Fruit fly (Drosophila melanogaster) whole organism, embryonic: ENCODE results near the gene CG9117.
A peak's percentile ranks its signal among the peaks of the same experiment; 100 is the strongest.

Experiments used
- Abd-B ChIP-seq: fragments of 200-800 bp; sonication (Bioruptor generic); optimal IDR thresholded peaks from 2 replicates; lab custom pipeline; 2018; ENCODE audit warnings: missing biosample characterization, mild to moderate bottlenecking, missing genetic modification characterization, moderate library complexity
- Adf1 ChIP-seq: fragments of 200-800 bp; sonication (Bioruptor generic); IDR thresholded peaks from 2 replicates; pipeline ENCODE4 v1.3.6; 2022; ENCODE audit warnings: missing biosample characterization, missing genetic modification characterization
- Asciz ChIP-seq: fragments of 200-800 bp; sonication (Bioruptor generic); optimal IDR thresholded peaks from 2 replicates; lab custom pipeline; 2017; ENCODE audit warnings: missing biosample characterization, mild to moderate bottlenecking, missing genetic modification characterization, missing genetic modification reagents
- CG10147 ChIP-seq: fragments of 200-800 bp; sonication (Bioruptor generic); optimal IDR thresholded peaks from 2 replicates; lab custom pipeline; 2019; ENCODE audit warnings: missing biosample characterization, mild to moderate bottlenecking, missing genetic modification characterization, moderate library complexity
- CG10209 ChIP-seq: fragments of 200-800 bp; sonication (Bioruptor generic); optimal IDR thresholded peaks from 3 replicates; lab custom pipeline; 2017; ENCODE audit warnings: missing biosample characterization, mild to moderate bottlenecking, missing genetic modification characterization, missing genetic modification reagents
- CG10431 ChIP-seq: fragments of 200-800 bp; sonication (Bioruptor generic); optimal IDR thresholded peaks from 3 replicates; lab custom pipeline; 2018; ENCODE audit warnings: missing biosample characterization, mild to moderate bottlenecking, missing genetic modification characterization
- CG10543 ChIP-seq: fragments of 200-800 bp; sonication (Bioruptor generic); optimal IDR thresholded peaks from 3 replicates; lab custom pipeline; 2017; ENCODE audit warnings: missing biosample characterization, mild to moderate bottlenecking, missing genetic modification characterization, moderate library complexity
- CG12104 ChIP-seq: fragments of 200-800 bp; sonication (Bioruptor generic); optimal IDR thresholded peaks from 3 replicates; lab custom pipeline; 2016; ENCODE audit warnings: missing biosample characterization, missing genetic modification characterization
- CG12155 ChIP-seq: fragments of 200-800 bp; sonication (Bioruptor generic); optimal IDR thresholded peaks from 3 replicates; lab custom pipeline; 2016; ENCODE audit warnings: missing biosample characterization, missing genetic modification characterization
- CG13424 ChIP-seq: fragments of 200-800 bp; sonication (Bioruptor generic); optimal IDR thresholded peaks from 2 replicates; lab custom pipeline; 2019; ENCODE audit warnings: missing biosample characterization, mild to moderate bottlenecking, missing genetic modification characterization, moderate library complexity
- CG13775 ChIP-seq: fragments of 200-800 bp; sonication (Bioruptor generic); optimal IDR thresholded peaks from 3 replicates; lab custom pipeline; 2017; ENCODE audit warnings: missing biosample characterization, mild to moderate bottlenecking, missing genetic modification characterization
- CG30020 ChIP-seq: fragments of 200-800 bp; optimal IDR thresholded peaks from 2 replicates; lab custom pipeline; 2019; ENCODE audit warnings: missing biosample characterization, mild to moderate bottlenecking, missing genetic modification characterization, moderate library complexity
- CG30431 ChIP-seq: fragments of 200-800 bp; sonication (Bioruptor generic); optimal IDR thresholded peaks from 2 replicates; lab custom pipeline; 2017; ENCODE audit warnings: missing biosample characterization, missing genetic modification characterization
- CG34224 ChIP-seq: fragments of 200-800 bp; sonication (Bioruptor generic); IDR thresholded peaks from 3 replicates; pipeline ENCODE4 v1.3.6; 2022; ENCODE audit warnings: missing biosample characterization, missing genetic modification characterization; ENCODE audit not compliant: partially characterized antibody
- CG6689 ChIP-seq: fragments of 200-800 bp; sonication (Bioruptor generic); IDR thresholded peaks from 2 replicates; pipeline ENCODE4 v1.3.6; 2022; ENCODE audit warnings: missing biosample characterization, missing genetic modification characterization
- CG7987 ChIP-seq: fragments of 200-800 bp; sonication (Bioruptor generic); optimal IDR thresholded peaks from 2 replicates; lab custom pipeline; 2018; ENCODE audit warnings: missing biosample characterization, mild to moderate bottlenecking, missing genetic modification characterization, moderate library complexity
- CG9817 ChIP-seq: fragments of 200-800 bp; sonication (Bioruptor generic); optimal IDR thresholded peaks from 2 replicates; lab custom pipeline; 2018; ENCODE audit warnings: missing biosample characterization, mild to moderate bottlenecking, missing genetic modification characterization, moderate library complexity
- CoRest ChIP-seq: fragments of 200-800 bp; sonication (Bioruptor generic); optimal IDR thresholded peaks from 3 replicates; lab custom pipeline; 2018; ENCODE audit warnings: missing biosample characterization, mild to moderate bottlenecking, missing genetic modification characterization, moderate library complexity
- D ChIP-seq, 2 experiments: fragments of 200-800 bp in 1 of 2; fragments of >200 bp in 1 of 2; sonication (Bioruptor generic) in 1 of 2; optimal IDR thresholded peaks; 2 replicates in 1 of 2; 3 replicates in 1 of 2; lab custom pipeline; 2017; ENCODE audit warnings: mild to moderate bottlenecking in 1 of 2, missing biosample characterization in 1 of 2, missing genetic modification characterization in 1 of 2, missing genetic modification reagents in 1 of 2
- D19A ChIP-seq: fragments of 200-800 bp; optimal IDR thresholded peaks from 3 replicates; lab custom pipeline; 2019; ENCODE audit warnings: missing biosample characterization, mild to moderate bottlenecking, missing genetic modification characterization, moderate library complexity
- Dip3 ChIP-seq: fragments of 200-800 bp; sonication (Bioruptor generic); optimal IDR thresholded peaks from 3 replicates; lab custom pipeline; 2016; ENCODE audit warnings: missing biosample characterization, missing genetic modification characterization
- Drgx ChIP-seq: fragments of 200-800 bp; sonication (Bioruptor generic); IDR thresholded peaks from 2 replicates; pipeline ENCODE4 v1.3.6; 2022; ENCODE audit warnings: missing biosample characterization, missing genetic modification characterization
- Elba2 ChIP-seq: fragments of 200-800 bp; sonication (Bioruptor generic); optimal IDR thresholded peaks from 3 replicates; lab custom pipeline; 2016; ENCODE audit warnings: missing biosample characterization, missing genetic modification characterization
- Ets65A ChIP-seq: fragments of 200-800 bp; sonication (Bioruptor generic); peaks from one replicate; lab custom pipeline; 2016; ENCODE audit warnings: missing biosample characterization, missing genetic modification characterization
- HLH54F ChIP-seq: fragments of 200-800 bp; sonication (Bioruptor generic); optimal IDR thresholded peaks from 3 replicates; lab custom pipeline; 2016; ENCODE audit warnings: missing biosample characterization, missing genetic modification characterization
- Hmr ChIP-seq: fragments of 200-800 bp; sonication (Bioruptor generic); optimal IDR thresholded peaks from 3 replicates; lab custom pipeline; 2017; ENCODE audit warnings: mild to moderate bottlenecking, missing biosample characterization, missing genetic modification reagents, missing genetic modification characterization
- MESR4 ChIP-seq: fragments of 200-800 bp; sonication (Bioruptor generic); optimal IDR thresholded peaks from 2 replicates; lab custom pipeline; 2018; ENCODE audit warnings: missing biosample characterization, mild to moderate bottlenecking, missing genetic modification characterization, moderate library complexity
- abd-A ChIP-seq: fragments of 200-800 bp; sonication (Bioruptor generic); optimal IDR thresholded peaks from 3 replicates; lab custom pipeline; 2019; ENCODE audit warnings: missing biosample characterization, mild to moderate bottlenecking, missing genetic modification characterization, moderate library complexity
- ac ChIP-seq: fragments of 200-800 bp; sonication (Bioruptor generic); optimal IDR thresholded peaks from 3 replicates; lab custom pipeline; 2017; ENCODE audit warnings: missing biosample characterization, mild to moderate bottlenecking, missing genetic modification characterization
- bsh ChIP-seq, 2 experiments: fragments of 200-800 bp; sonication (Bioruptor generic); optimal IDR thresholded peaks; 2 replicates each; lab custom pipeline; 2017 to 2018; ENCODE audit warnings: mild to moderate bottlenecking in 2 of 2, missing biosample characterization in 2 of 2, missing genetic modification characterization in 2 of 2, moderate library complexity in 1 of 2
- chm ChIP-seq: fragments of 200-800 bp; sonication (Bioruptor generic); IDR thresholded peaks from 2 replicates; pipeline ENCODE4 v1.3.6; 2022; ENCODE audit warnings: missing biosample characterization, missing genetic modification characterization
- ci ChIP-seq: fragments of 200-800 bp; sonication (Bioruptor generic); IDR thresholded peaks from 3 replicates; pipeline ENCODE4 v1.3.6; 2022; ENCODE audit warnings: missing biosample characterization, missing genetic modification characterization
- corto ChIP-seq: fragments of 200-800 bp; sonication (Bioruptor generic); optimal IDR thresholded peaks from 2 replicates; lab custom pipeline; 2016; ENCODE audit warnings: missing biosample characterization, mild to moderate bottlenecking, missing genetic modification characterization, moderate library complexity
- dm ChIP-seq: fragments of 200-800 bp; sonication (Bioruptor generic); optimal IDR thresholded peaks from 3 replicates; lab custom pipeline; 2016; ENCODE audit warnings: missing biosample characterization, missing genetic modification characterization
- dmrt11E ChIP-seq: fragments of 200-800 bp; sonication (Bioruptor generic); optimal IDR thresholded peaks from 3 replicates; lab custom pipeline; 2018; ENCODE audit warnings: missing biosample characterization, mild to moderate bottlenecking, missing genetic modification characterization, moderate library complexity
- dmrt99B ChIP-seq: fragments of 200-800 bp; sonication (Bioruptor generic); optimal IDR thresholded peaks from 2 replicates; lab custom pipeline; 2018; ENCODE audit warnings: missing biosample characterization, mild to moderate bottlenecking, missing genetic modification characterization, moderate library complexity
- dpn ChIP-seq, 2 experiments: fragments of 200-800 bp; sonication (Bioruptor generic); optimal IDR thresholded peaks; 3 replicates each; lab custom pipeline; 2016; ENCODE audit warnings: missing biosample characterization in 2 of 2, missing genetic modification characterization in 2 of 2
- ems ChIP-seq: fragments of 200-800 bp; sonication (Bioruptor generic); optimal IDR thresholded peaks from 3 replicates; lab custom pipeline; 2016; ENCODE audit warnings: missing biosample characterization, missing genetic modification characterization
- fu2 ChIP-seq: fragments of 200-800 bp; sonication (Bioruptor generic); optimal IDR thresholded peaks from 2 replicates; lab custom pipeline; 2016; ENCODE audit warnings: missing biosample characterization, missing genetic modification characterization
- gcm2 ChIP-seq: fragments of 200-800 bp; sonication (Bioruptor generic); optimal IDR thresholded peaks from 2 replicates; lab custom pipeline; 2016; ENCODE audit warnings: missing biosample characterization, missing genetic modification characterization
- gro ChIP-seq: fragments of 200-800 bp; sonication (Bioruptor generic); optimal IDR thresholded peaks from 2 replicates; lab custom pipeline; 2016; ENCODE audit warnings: missing biosample characterization, missing genetic modification characterization
- knrl ChIP-seq: fragments of 200-800 bp; sonication (Bioruptor generic); IDR thresholded peaks from 3 replicates; pipeline ENCODE4 v1.3.6; 2022; ENCODE audit warnings: missing biosample characterization, missing genetic modification characterization; ENCODE audit not compliant: partially characterized antibody
- nerfin-2 ChIP-seq: fragments of 200-800 bp; sonication (Bioruptor generic); IDR thresholded peaks from 2 replicates; pipeline ENCODE4 v1.3.6; 2022; ENCODE audit warnings: missing biosample characterization, missing genetic modification characterization; ENCODE audit not compliant: partially characterized antibody
- pb ChIP-seq: fragments of 200-800 bp; sonication (Bioruptor generic); optimal IDR thresholded peaks from 3 replicates; lab custom pipeline; 2016; ENCODE audit warnings: missing biosample characterization, missing genetic modification characterization
- peb ChIP-seq: fragments of 200-800 bp; sonication (Bioruptor generic); IDR thresholded peaks from 2 replicates; pipeline ENCODE4 v1.3.6; 2022; ENCODE audit warnings: missing biosample characterization, missing genetic modification characterization
- seq ChIP-seq: fragments of 200-800 bp; sonication (Bioruptor generic); IDR thresholded peaks from 2 replicates; pipeline ENCODE4 v1.3.6; 2022; ENCODE audit warnings: missing biosample characterization, missing genetic modification characterization
- sima ChIP-seq: fragments of 200-800 bp; sonication (Bioruptor generic); optimal IDR thresholded peaks from 2 replicates; lab custom pipeline; 2016; ENCODE audit warnings: missing biosample characterization, missing genetic modification characterization
- sisA ChIP-seq: fragments of 200-800 bp; sonication (Bioruptor generic); IDR thresholded peaks from 2 replicates; pipeline ENCODE4 v1.3.6; 2022; ENCODE audit warnings: missing biosample characterization, missing genetic modification characterization
- so ChIP-seq: fragments of 200-800 bp; sonication (Bioruptor generic); IDR thresholded peaks from 3 replicates; pipeline ENCODE4 v1.3.6; 2022; ENCODE audit warnings: missing biosample characterization, missing genetic modification characterization
- stwl ChIP-seq: fragments of 200-800 bp; sonication (Bioruptor generic); optimal IDR thresholded peaks from 3 replicates; lab custom pipeline; 2018; ENCODE audit warnings: missing biosample characterization, mild to moderate bottlenecking, missing genetic modification characterization, moderate library complexity
- yki ChIP-seq: fragments of >200 bp; optimal IDR thresholded peaks from 3 replicates; lab custom pipeline; 2018

CG9117 gene

DNA sequence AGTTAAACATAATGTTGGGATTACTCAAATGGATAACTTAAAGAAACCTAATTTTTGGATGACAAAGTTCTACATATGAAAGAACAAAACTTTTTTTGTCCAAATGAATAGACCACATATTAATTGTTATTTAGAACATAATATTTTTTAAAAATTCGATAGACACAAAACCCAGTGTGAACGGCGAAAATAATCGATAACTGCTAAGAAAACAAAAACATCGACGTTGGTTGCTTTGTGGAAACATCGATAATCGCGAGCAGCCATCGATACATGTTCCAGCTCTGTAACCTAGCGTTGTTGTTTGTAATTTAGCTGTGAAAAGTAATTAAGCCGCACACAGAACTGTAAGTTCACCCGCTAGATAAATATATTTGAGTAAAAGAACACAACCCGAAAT is 12.9 kb upstream of the CG9117 start, which contains the start of gene CG9135 (continued):
- TF ChIP-seq dpn (GFP tag; optimal IDR thresholded peaks at IDR 0.05; lab: Kevin White, UChicago), result no peak
- TF ChIP-seq gcm2 (GFP tag; lab: Kevin White, UChicago), result no peak
- no peak for TF ChIP-seq CG6689 (GFP tag; lab: Robert Waterston, UW)
- TF ChIP-seq CG10431 (GFP tag; lab: Kevin White, UChicago), result no peak
- peak; percentile 72 for TF ChIP-seq CG30020 (tag; lab: Kevin White, UChicago)
- TF ChIP-seq sisA (GFP tag; lab: Robert Waterston, UW), result no peak
- TF ChIP-seq D (optimal IDR thresholded peaks at IDR 0.05; lab: Kevin White, UChicago), result no peak
- TF ChIP-seq D (GFP tag; optimal IDR thresholded peaks at IDR 0.05; lab: Kevin White, UChicago), result no peak
- no peak for TF ChIP-seq CG10543 (GFP tag; lab: Kevin White, UChicago)
- TF ChIP-seq chm (GFP tag; lab: Robert Waterston, UW), result no peak
- TF ChIP-seq D19A, result no peak
- TF ChIP-seq MESR4, result peak; percentile 32
- peak; percentile 78 for TF ChIP-seq stwl (tag; lab: Kevin White, UChicago)
- no peak for TF ChIP-seq Elba2 (GFP tag; lab: Kevin White, UChicago)
- no peak for TF ChIP-seq CG10209 (GFP tag; lab: Kevin White, UChicago)
- TF ChIP-seq CG9817 (tag; lab: Kevin White, UChicago), result no peak
- no peak for TF ChIP-seq dmrt99B
- no peak for TF ChIP-seq fu2 (GFP tag; lab: Kevin White, UChicago)
- TF ChIP-seq sima (GFP tag; lab: Kevin White, UChicago), result no peak
- no peak for TF ChIP-seq CG7987
- TF ChIP-seq corto (GFP tag; lab: Kevin White, UChicago), result no peak
- TF ChIP-seq bsh (GFP tag; optimal IDR thresholded peaks at IDR 0.05; lab: Kevin White, UChicago), result no peak
- TF ChIP-seq nerfin-2, result peak; percentile 99
- no peak for TF ChIP-seq CG13424 (tag; lab: Kevin White, UChicago)
- no peak for TF ChIP-seq Abd-B
- TF ChIP-seq yki, result no peak
- TF ChIP-seq Ets65A (GFP tag; lab: Kevin White, UChicago), result peak; percentile 53
- TF ChIP-seq CG34224 (GFP tag; lab: Robert Waterston, UW), result peak; percentile 99
- TF ChIP-seq Dip3, result no peak
- no peak for TF ChIP-seq CG13775 (GFP tag; lab: Kevin White, UChicago)
- no peak for TF ChIP-seq dm (GFP tag; lab: Kevin White, UChicago)
- TF ChIP-seq dmrt11E (tag; lab: Kevin White, UChicago), result no peak
- TF ChIP-seq Asciz, result no peak
- no peak for TF ChIP-seq seq
- no peak for TF ChIP-seq gro (GFP tag; lab: Kevin White, UChicago)
- no peak for TF ChIP-seq CG30431 (GFP tag; lab: Kevin White, UChicago)
- no peak for TF ChIP-seq Drgx (GFP tag; lab: Robert Waterston, UW)
- TF ChIP-seq CG12104 (GFP tag; lab: Kevin White, UChicago), result no peak
- TF ChIP-seq HLH54F (GFP tag; lab: Kevin White, UChicago), result no peak
- no peak for TF ChIP-seq peb (GFP tag; lab: Robert Waterston, UW)
- peak; percentile 98 for TF ChIP-seq knrl (GFP tag; lab: Robert Waterston, UW)
- TF ChIP-seq abd-A (tag; lab: Kevin White, UChicago), result no peak
- no peak for TF ChIP-seq ci (GFP tag; lab: Robert Waterston, UW)
- TF ChIP-seq CG12155 (GFP tag; lab: Kevin White, UChicago), result no peak
- TF ChIP-seq pb (GFP tag; lab: Kevin White, UChicago), result no peak
- no peak for TF ChIP-seq Adf1
- no peak for TF ChIP-seq so (GFP tag; lab: Robert Waterston, UW)
- no peak for TF ChIP-seq ems (GFP tag; lab: Kevin White, UChicago)
- TF ChIP-seq CG10147 (GFP tag; lab: Kevin White, UChicago), result no peak
- TF ChIP-seq Hmr, result no peak
- TF ChIP-seq CoRest (tag; lab: Kevin White, UChicago), result peak; percentile 54
- no peak for TF ChIP-seq ac (GFP tag; lab: Kevin White, UChicago)
